Worm (Caenorhabditis elegans): ENCODE measurements around the gene T28H10.1.

Gene T28H10.1

DNA sequence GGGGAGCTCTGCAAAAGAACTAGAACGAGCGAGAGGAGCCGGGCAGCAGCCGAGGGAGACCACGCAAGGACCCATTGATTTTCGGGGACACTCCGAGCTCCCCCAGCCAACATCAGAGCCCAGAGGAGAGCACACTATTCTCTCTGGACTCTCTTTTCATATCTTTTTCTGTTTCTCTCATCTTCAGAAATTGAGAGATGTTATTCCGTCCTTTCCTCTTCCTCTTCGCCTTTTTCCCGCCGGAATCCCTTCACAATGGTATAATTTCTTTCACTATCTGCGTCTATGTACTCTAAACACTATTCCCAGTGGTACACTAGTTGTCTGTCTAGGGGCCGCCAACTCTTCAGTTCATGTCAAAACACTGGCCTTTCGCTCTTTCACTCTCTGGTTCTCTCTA is 38.2 kb upstream of the T28H10.1 start (continued):
- TF ChIP-seq K09A11.1 (tag; optimal IDR thresholded peaks at IDR 0.05; ENCODE audit: insufficient read depth) (peak; percentile 13), hlh-8 (tag; optimal IDR thresholded peaks at IDR 0.05) (no peak), nfya-1 (tag; optimal IDR thresholded peaks at IDR 0.05) (peak; percentile 75), ref-2 (tag; optimal IDR thresholded peaks at IDR 0.05) (peak; percentile 67), pha-2 (tag; optimal IDR thresholded peaks at IDR 0.05) (no peak), pat-9 (tag; optimal IDR thresholded peaks at IDR 0.05) (no peak), sdc-2 (tag; optimal IDR thresholded peaks at IDR 0.05) (no peak), tbx-7 (tag; optimal IDR thresholded peaks at IDR 0.05) (no peak), fax-1 (tag; optimal IDR thresholded peaks at IDR 0.05) (peak; percentile 23), lim-6 (tag; optimal IDR thresholded peaks at IDR 0.05) (no peak), madf-2 (tag; optimal IDR thresholded peaks at IDR 0.05) (peak; percentile 44), sox-2 (GFP tag; IDR thresholded peaks at IDR 0.05) (peak; percentile 38; the same call in 1 of the 2 replicates), ceh-22 (tag; optimal IDR thresholded peaks at IDR 0.05) (no peak), elt-4 (tag; optimal IDR thresholded peaks at IDR 0.05) (no peak), unc-55 (GFP tag; optimal IDR thresholded peaks at IDR 0.05) (peak; percentile 90), dmd-4 (tag; optimal IDR thresholded peaks at IDR 0.05; ENCODE audit: borderline replicate concordance) (no peak), ama-1 (optimal IDR thresholded peaks at IDR 0.05) (no peak), unc-3 (GFP tag; conservative IDR thresholded peaks at IDR 0.05) (no peak), unc-3 (tag; optimal IDR thresholded peaks at IDR 0.05) (peak; percentile 81), odd-2 (tag; optimal IDR thresholded peaks at IDR 0.05) (no peak), K02D7.2 (tag; optimal IDR thresholded peaks at IDR 0.05) (no peak), ceh-9 (tag; optimal IDR thresholded peaks at IDR 0.05) (no peak), ets-4 (tag; optimal IDR thresholded peaks at IDR 0.05) (no peak), gmeb-2 (tag; optimal IDR thresholded peaks at IDR 0.05) (no peak), eyg-1 (tag; optimal IDR thresholded peaks at IDR 0.05) (no peak), ahr-1 (tag; optimal IDR thresholded peaks at IDR 0.05) (no peak), ttx-3 (tag; optimal IDR thresholded peaks at IDR 0.05) (no peak), fkh-10 (GFP tag; optimal IDR thresholded peaks at IDR 0.05) (peak; percentile 3), C38D4.7 (GFP tag; optimal IDR thresholded peaks at IDR 0.05) (no peak), lin-11 (tag; optimal IDR thresholded peaks at IDR 0.05) (no peak), pag-3 (tag; optimal IDR thresholded peaks at IDR 0.05; ENCODE audit: borderline replicate concordance) (peak; percentile 37), sox-4 (tag; optimal IDR thresholded peaks at IDR 0.05) (no peak), hlh-30 (tag; optimal IDR thresholded peaks at IDR 0.05; ENCODE audit: insufficient read depth) (no peak), elt-2 (tag; optimal IDR thresholded peaks at IDR 0.05) (no peak), ceh-2 (tag; optimal IDR thresholded peaks at IDR 0.05) (no peak), ceh-18 (tag; optimal IDR thresholded peaks at IDR 0.05) (peak; percentile 91), ceh-34 (tag; optimal IDR thresholded peaks at IDR 0.05) (peak; percentile 79), nhr-232 (tag; optimal IDR thresholded peaks at IDR 0.05) (no peak), unc-86 (tag; optimal IDR thresholded peaks at IDR 0.05) (no peak), rnt-1 (tag; optimal IDR thresholded peaks at IDR 0.05) (peak; percentile 65), pha-4 (tag; optimal IDR thresholded peaks at IDR 0.05) (no peak), ceh-45 (GFP tag; IDR thresholded peaks at IDR 0.05) (no peak), ztf-16 (tag; optimal IDR thresholded peaks at IDR 0.05) (no peak), ceh-31 (tag; optimal IDR thresholded peaks at IDR 0.05) (peak; percentile 88), tbx-2 (tag; optimal IDR thresholded peaks at IDR 0.05) (peak; percentile 83), hlh-6 (tag; optimal IDR thresholded peaks at IDR 0.05) (no peak), zip-5 (tag; optimal IDR thresholded peaks at IDR 0.05) (no peak), nhr-11 (tag; optimal IDR thresholded peaks at IDR 0.05) (no peak), hlh-13 (GFP tag; optimal IDR thresholded peaks at IDR 0.05) (no peak)
